Worm (Caenorhabditis elegans) whole organism, L4 larva: Measurements from ENCODE around the gene suf-1.

Source experiments
- daf-19 ChIP-seq: fragments of 200-800 bp; sonication (Bioruptor generic); conservative IDR thresholded peaks from 2 replicates; pipeline ENCODE4 v1.3.6; 2022; ENCODE audit warnings: missing genetic modification characterization, missing compliant biosample characterization
- unc-62 ChIP-seq, 3 experiments: fragments of 150-350 bp in 1 of 3; sonication (generic microtip); optimal IDR thresholded peaks in 2 of 3; peaks in 1 of 3; 1 replicate in 1 of 3; 2 replicates in 2 of 3; lab custom pipeline; 2014 to 2017; ENCODE audit warnings: missing biosample characterization in 3 of 3, missing genetic modification characterization in 3 of 3, missing genetic modification reagents in 3 of 3, missing genotype in 1 of 3

DNA sequence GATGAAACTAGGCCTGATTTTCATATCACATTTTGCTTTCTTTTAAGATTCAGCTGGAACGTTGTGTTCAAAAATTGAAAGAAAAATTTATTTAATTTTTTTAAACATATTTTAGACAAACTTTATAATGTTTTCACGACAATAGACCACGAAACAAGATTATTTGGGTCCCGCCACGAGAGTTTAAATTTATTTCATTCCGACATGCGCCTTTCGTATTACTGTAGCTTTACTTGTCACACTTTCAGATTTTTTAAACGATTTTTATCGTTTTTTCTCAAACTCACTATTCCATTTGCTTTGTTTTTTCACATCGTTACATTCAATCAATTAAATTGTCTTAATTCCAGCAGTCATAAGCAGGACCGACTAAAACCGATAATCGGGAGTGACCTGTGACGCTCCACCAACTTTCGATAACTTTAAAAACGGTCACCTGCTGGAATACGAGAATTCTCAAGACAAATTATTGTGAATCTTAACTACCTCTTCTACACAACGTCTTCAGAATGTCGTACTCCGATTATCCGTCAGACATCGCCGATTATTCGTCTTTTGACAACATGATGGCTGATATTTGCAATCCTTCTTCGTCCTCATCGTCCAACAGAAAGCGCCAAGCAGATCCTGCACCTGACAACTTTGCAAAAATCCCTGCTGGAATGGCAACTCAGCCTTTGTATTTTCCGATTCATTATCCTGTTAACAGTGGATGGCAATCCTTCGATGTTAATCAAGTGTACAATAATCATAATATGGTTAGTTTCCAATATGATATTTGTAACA lies 9.6 kb upstream of the suf-1 start, which contains the start of gene aptf-3:
- TF ChIP-seq unc-62 (GFP tag; optimal IDR thresholded peaks at IDR 0.05 in 1 of 2; lab: Kevin White, UChicago) (peak in 1 of 2 experiments; percentile 94), unc-62 (tag; optimal IDR thresholded peaks at IDR 0.05; lab: Kevin White, UChicago) (no peak), daf-19 (GFP tag; lab: Robert Waterston, UW) (no peak)
